Worm (Caenorhabditis elegans) whole organism, L1 larva: Measurements from ENCODE around the gene C27A7.9.
A peak's percentile ranks its signal among the peaks of the same experiment; 100 is the strongest.

Source experiments
- C04F5.9 ChIP-seq: sonication (generic microtip); optimal IDR thresholded peaks from 2 replicates; lab custom pipeline; 2016; ENCODE audit warnings: missing genetic modification characterization, missing compliant biosample characterization
- C16A3.4 ChIP-seq: fragments of 150-350 bp; optimal IDR thresholded peaks from 2 replicates; lab custom pipeline; 2014; ENCODE audit warnings: missing biosample characterization, missing genetic modification characterization
- C34B4.2 ChIP-seq: sonication (generic microtip); optimal IDR thresholded peaks from 2 replicates; lab custom pipeline; 2017; ENCODE audit warnings: mild to moderate bottlenecking, missing genetic modification characterization, missing compliant biosample characterization
- F16B12.6 ChIP-seq: fragments of 150-350 bp; optimal IDR thresholded peaks from 2 replicates; lab custom pipeline; 2014; ENCODE audit warnings: missing biosample characterization, missing genetic modification characterization
- ama-1 ChIP-seq: fragments of 150-350 bp; optimal IDR thresholded peaks from 2 replicates; lab custom pipeline; 2014
- dpl-1 ChIP-seq, 3 experiments: fragments of 150-350 bp in 2 of 3; sonication (generic microtip) in 1 of 3; optimal IDR thresholded peaks; 2 replicates each; lab custom pipeline; 2014 to 2017; ENCODE audit warnings: missing biosample characterization in 3 of 3, missing genetic modification characterization in 3 of 3, missing genetic modification reagents in 3 of 3
- dsc-1 ChIP-seq: sonication (generic microtip); optimal IDR thresholded peaks from 2 replicates; lab custom pipeline; 2016; ENCODE audit warnings: mild to moderate bottlenecking, missing genetic modification characterization, missing compliant biosample characterization
- efl-1 ChIP-seq, 4 experiments: fragments of 150-350 bp; optimal IDR thresholded peaks in 3 of 4; peaks in 1 of 4; 1 replicate in 1 of 4; 2 replicates in 3 of 4; lab custom pipeline; 2014; ENCODE audit warnings: missing biosample characterization in 2 of 4, missing genetic modification characterization in 2 of 4, missing genetic modification reagents in 2 of 4
- egl-13 ChIP-seq: sonication (generic microtip); optimal IDR thresholded peaks from 2 replicates; lab custom pipeline; 2016; ENCODE audit warnings: missing genotype, missing genetic modification reagents, missing genetic modification characterization, missing compliant biosample characterization
- elt-2 ChIP-seq: sonication (generic microtip); optimal IDR thresholded peaks from 2 replicates; lab custom pipeline; 2016; ENCODE audit warnings: missing genetic modification characterization, mild to moderate bottlenecking, inconsistent platforms, missing compliant biosample characterization, missing genetic modification reagents
- fkh-10 ChIP-seq: sonication (generic microtip); optimal IDR thresholded peaks from 2 replicates; lab custom pipeline; 2017; ENCODE audit warnings: missing biosample characterization, missing genetic modification reagents, missing genetic modification characterization
- hpl-2 ChIP-seq: fragments of 150-350 bp; optimal IDR thresholded peaks from 2 replicates; lab custom pipeline; 2014; ENCODE audit warnings: missing biosample characterization, missing genetic modification reagents, missing genetic modification characterization
- irx-1 ChIP-seq: sonication (generic microtip); optimal IDR thresholded peaks from 2 replicates; lab custom pipeline; 2016; ENCODE audit warnings: missing genetic modification characterization, missing compliant biosample characterization
- lin-13 ChIP-seq: fragments of 150-350 bp; optimal IDR thresholded peaks from 2 replicates; lab custom pipeline; 2014; ENCODE audit warnings: missing biosample characterization, missing genetic modification reagents, missing genetic modification characterization
- lin-14 ChIP-seq: fragments of 200-800 bp; sonication (Bioruptor generic); optimal IDR thresholded peaks from 2 replicates; lab custom pipeline; 2018; ENCODE audit warnings: mild to moderate bottlenecking, missing genetic modification characterization, moderate library complexity, missing compliant biosample characterization
- lin-39 ChIP-seq: fragments of 150-350 bp; optimal IDR thresholded peaks from 2 replicates; lab custom pipeline; 2014; ENCODE audit warnings: missing biosample characterization, missing genetic modification reagents, missing genetic modification characterization
- lir-3 ChIP-seq: sonication (generic microtip); optimal IDR thresholded peaks from 2 replicates; lab custom pipeline; 2016; ENCODE audit warnings: mild to moderate bottlenecking, missing genetic modification characterization, moderate library complexity, missing compliant biosample characterization; ENCODE audit not compliant: poor library complexity
- mab-9 ChIP-seq: fragments of 200-800 bp; sonication (Bioruptor generic); IDR thresholded peaks from 2 replicates; pipeline ENCODE4 v1.3.6; 2022; ENCODE audit warnings: missing genetic modification reagents, missing genetic modification characterization, missing compliant biosample characterization
- nhr-19 ChIP-seq: fragments of 200-800 bp; sonication (Bioruptor generic); conservative IDR thresholded peaks from 2 replicates; pipeline ENCODE4 v1.3.6; 2022; ENCODE audit warnings: missing genetic modification characterization, missing compliant biosample characterization
- nhr-20 ChIP-seq: sonication (generic microtip); optimal IDR thresholded peaks from 2 replicates; lab custom pipeline; 2016; ENCODE audit warnings: mild to moderate bottlenecking, missing genetic modification characterization, missing compliant biosample characterization
- nhr-237 ChIP-seq: fragments of 150-350 bp; optimal IDR thresholded peaks from 2 replicates; lab custom pipeline; 2014; ENCODE audit warnings: missing biosample characterization, missing genetic modification characterization
- nhr-71 ChIP-seq: sonication (generic microtip); optimal IDR thresholded peaks from 2 replicates; lab custom pipeline; 2016; ENCODE audit warnings: mild to moderate bottlenecking, missing genetic modification characterization, moderate library complexity, missing compliant biosample characterization
- nhr-77 ChIP-seq: fragments of 150-350 bp; optimal IDR thresholded peaks from 2 replicates; lab custom pipeline; 2014; ENCODE audit warnings: missing biosample characterization, missing genetic modification characterization
- nhr-85 ChIP-seq: sonication (generic microtip); peaks from one replicate; lab custom pipeline; 2016; ENCODE audit warnings: missing genetic modification characterization, inconsistent platforms, missing compliant biosample characterization
- nhr-90 ChIP-seq: sonication (generic microtip); optimal IDR thresholded peaks from 2 replicates; lab custom pipeline; 2016; ENCODE audit warnings: mild to moderate bottlenecking, missing genetic modification characterization, missing compliant biosample characterization; ENCODE audit not compliant: poor library complexity
- pax-3 ChIP-seq: fragments of 200-800 bp; sonication (Bioruptor generic); optimal IDR thresholded peaks from 2 replicates; lab custom pipeline; 2018; ENCODE audit warnings: mild to moderate bottlenecking, missing genetic modification characterization, moderate library complexity, missing compliant biosample characterization
- pqm-1 ChIP-seq: sonication (generic microtip); optimal IDR thresholded peaks from 3 replicates; lab custom pipeline; 2017; ENCODE audit warnings: missing biosample characterization, missing genetic modification characterization
- rnt-1 ChIP-seq: sonication (generic microtip); optimal IDR thresholded peaks from 2 replicates; lab custom pipeline; 2016; ENCODE audit warnings: mild to moderate bottlenecking, missing genetic modification characterization, moderate library complexity, missing compliant biosample characterization
- snu-23 ChIP-seq: sonication (generic microtip); optimal IDR thresholded peaks from 2 replicates; lab custom pipeline; 2016; ENCODE audit warnings: missing genetic modification characterization, missing compliant biosample characterization
- sox-4 ChIP-seq: sonication (generic microtip); optimal IDR thresholded peaks from 2 replicates; lab custom pipeline; 2016; ENCODE audit warnings: missing genetic modification characterization, missing compliant biosample characterization
- sptf-1 ChIP-seq: fragments of 150-350 bp; optimal IDR thresholded peaks from 2 replicates; lab custom pipeline; 2014; ENCODE audit warnings: missing biosample characterization, missing genetic modification characterization
- unc-130 ChIP-seq: fragments of 150-350 bp; optimal IDR thresholded peaks from 2 replicates; lab custom pipeline; 2017; ENCODE audit warnings: missing biosample characterization, missing genetic modification characterization, inconsistent platforms
- xbp-1 ChIP-seq: sonication (generic microtip); optimal IDR thresholded peaks from 2 replicates; lab custom pipeline; 2016; ENCODE audit warnings: missing genetic modification characterization, missing compliant biosample characterization
- zip-4 ChIP-seq: fragments of 200-800 bp; sonication (Bioruptor generic); optimal IDR thresholded peaks from 2 replicates; lab custom pipeline; 2018; ENCODE audit warnings: mild to moderate bottlenecking, missing genetic modification characterization, moderate library complexity, missing compliant biosample characterization
- ztf-4 ChIP-seq: fragments of 150-350 bp; optimal IDR thresholded peaks from 2 replicates; lab custom pipeline; 2014; ENCODE audit warnings: missing biosample characterization, missing genetic modification characterization

The C27A7.9 gene

ce11 chrV:12158377-12158776, 3.9 kb upstream of the C27A7.9 start:
- TF ChIP-seq lin-14 (GFP tag; lab: Kevin White, UChicago) = peak; percentile 79
- TF ChIP-seq nhr-20 (tag; lab: Kevin White, UChicago) = peak; percentile 27
- no peak for TF ChIP-seq lin-39 (tag; lab: Kevin White, UChicago)
- peak in 1 of 2 experiments; percentile 14 for TF ChIP-seq efl-1 (optimal IDR thresholded peaks at IDR 0.05; lab: Kevin White, UChicago)
- peak in 1 of 2 experiments; percentile 77 for TF ChIP-seq efl-1 (GFP tag; optimal IDR thresholded peaks at IDR 0.05 in 1 of 2; lab: Kevin White, UChicago)
- peak; percentile 47 for TF ChIP-seq nhr-71 (tag; lab: Kevin White, UChicago)
- no peak for TF ChIP-seq C16A3.4 (tag; lab: Kevin White, UChicago)
- TF ChIP-seq snu-23 (GFP tag; lab: Kevin White, UChicago) = peak; percentile 8
- peak; percentile 81 for TF ChIP-seq nhr-85 (tag; lab: Kevin White, UChicago)
- peak; percentile 29 for TF ChIP-seq nhr-19
- TF ChIP-seq xbp-1 = no peak
- no peak for TF ChIP-seq ztf-4 (tag; lab: Kevin White, UChicago)
- TF ChIP-seq rnt-1 (tag; lab: Kevin White, UChicago) = peak; percentile 76

DNA sequence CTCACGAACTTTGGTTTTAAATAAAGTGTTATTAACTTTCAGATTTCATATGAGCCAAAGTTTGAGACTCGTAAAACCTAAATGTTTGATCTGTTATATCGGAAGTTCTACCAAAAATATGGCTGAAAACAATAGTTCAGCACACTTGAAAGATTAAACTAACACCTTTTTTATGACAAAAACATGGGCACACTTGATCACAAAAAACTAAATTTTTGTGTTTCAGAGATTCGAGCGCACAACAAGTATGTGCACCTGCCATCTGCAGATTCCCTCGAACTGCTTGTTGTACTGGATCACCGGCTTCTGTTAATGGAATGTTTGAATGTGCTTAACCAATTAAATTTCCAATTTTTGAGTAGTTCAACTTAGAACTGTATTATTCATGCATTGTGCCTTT, 670 bp downstream of the C27A7.9 start:
- TF ChIP-seq C16A3.4 (tag; lab: Kevin White, UChicago) = no peak
- TF ChIP-seq elt-2 (tag; lab: Kevin White, UChicago) = no peak
- TF ChIP-seq mab-9 (GFP tag; lab: Robert Waterston, UW) = no peak
- TF ChIP-seq sox-4 (tag; lab: Kevin White, UChicago) = no peak
- TF ChIP-seq nhr-71 (tag; lab: Kevin White, UChicago) = no peak
- no peak for TF ChIP-seq nhr-90 (tag; lab: Kevin White, UChicago)
- no peak for TF ChIP-seq nhr-19
- TF ChIP-seq unc-130 = no peak

ce11 chrV:12152857-12153256, 1.6 kb downstream of the C27A7.9 start, which contains the start of gene C27A7.8:
Gene C27A7.8 (plus strand): TSS chrV:12153157.
- TF ChIP-seq irx-1 (tag; lab: Kevin White, UChicago) = no peak
- TF ChIP-seq sptf-1 (tag; lab: Kevin White, UChicago) = no peak
- no peak for TF ChIP-seq hpl-2
- no peak for TF ChIP-seq nhr-237 (tag; lab: Kevin White, UChicago)
- TF ChIP-seq lin-13 (GFP tag; lab: Kevin White, UChicago) = no peak
- no peak for TF ChIP-seq C04F5.9
- no peak for TF ChIP-seq elt-2 (tag; lab: Kevin White, UChicago)
- TF ChIP-seq fkh-10 (GFP tag; lab: Kevin White, UChicago) = no peak
- TF ChIP-seq nhr-20 (tag; lab: Kevin White, UChicago) = no peak
- TF ChIP-seq pax-3 (tag; lab: Kevin White, UChicago) = peak; percentile 26
- TF ChIP-seq zip-4 (GFP tag; lab: Kevin White, UChicago) = no peak
- peak; percentile 47 for TF ChIP-seq dsc-1 (tag; lab: Kevin White, UChicago)

DNA sequence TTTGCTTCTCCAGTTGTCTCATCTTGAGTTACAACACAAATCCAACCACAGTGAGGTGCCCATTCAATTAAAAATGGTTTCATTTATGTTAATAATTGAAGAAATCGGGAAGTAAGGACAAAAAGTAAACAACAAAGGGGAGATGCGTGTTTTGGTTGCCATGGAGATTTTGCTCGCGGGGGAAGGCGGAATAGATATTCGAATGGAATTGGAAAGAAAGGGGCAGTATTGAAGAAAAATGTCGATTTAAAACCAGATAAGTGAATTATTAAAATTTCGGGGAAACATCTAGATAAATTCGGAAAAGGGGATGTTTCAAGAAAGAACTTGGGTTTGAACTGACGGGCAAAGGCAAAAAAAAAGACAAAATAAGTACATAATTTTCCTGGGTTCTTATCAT, 3.8 kb downstream of the C27A7.9 start, which contains the start of gene che-11:
che-11 (minus strand) TSS at position 101 of the 400 bp plus-strand sequence.
- TF ChIP-seq nhr-77 (tag; lab: Kevin White, UChicago) (no peak), xbp-1 (no peak), C34B4.2 (tag; lab: Kevin White, UChicago) (no peak), sptf-1 (tag; lab: Kevin White, UChicago) (no peak), elt-2 (tag; lab: Kevin White, UChicago) (no peak), ama-1 (lab: Kevin White, UChicago) (no peak), egl-13 (tag; lab: Kevin White, UChicago) (no peak), pqm-1 (tag; lab: Kevin White, UChicago) (no peak), pax-3 (tag; lab: Kevin White, UChicago) (no peak), F16B12.6 (tag; lab: Kevin White, UChicago) (no peak), lir-3 (no peak), dpl-1 (GFP tag; optimal IDR thresholded peaks at IDR 0.05; lab: Kevin White, UChicago) (no peak)
